Worm (Caenorhabditis elegans) whole organism, late embryonic: ENCODE results near the gene C33F10.11.
"Not testable (repeated sequence)": the region's sequence is repeated elsewhere in the genome, so short reads cannot be mapped to it uniquely, and the experiment has no call there.

Experiments used
- C08G9.2 ChIP-seq: sonication (generic microtip); optimal IDR thresholded peaks from 2 replicates; lab custom pipeline; 2016; ENCODE audit warnings: mild to moderate bottlenecking, missing genetic modification characterization, moderate library complexity, missing compliant biosample characterization
- F13H6.1 ChIP-seq: sonication (generic microtip); optimal IDR thresholded peaks from 2 replicates; lab custom pipeline; 2016; ENCODE audit warnings: missing genetic modification characterization, missing compliant biosample characterization
- K09A11.1 ChIP-seq: sonication (generic microtip); optimal IDR thresholded peaks from 2 replicates; lab custom pipeline; 2017; ENCODE audit warnings: antibody characterized with exemption, mild to moderate bottlenecking, missing genetic modification characterization, missing compliant biosample characterization; ENCODE audit not compliant: insufficient read depth
- ceh-2 ChIP-seq: sonication (generic microtip); optimal IDR thresholded peaks from 2 replicates; lab custom pipeline; 2016; ENCODE audit warnings: missing genotype, missing genetic modification characterization, missing compliant biosample characterization
- ceh-24 ChIP-seq: sonication (generic microtip); optimal IDR thresholded peaks from 2 replicates; lab custom pipeline; 2016; ENCODE audit warnings: mild to moderate bottlenecking, missing genetic modification characterization, missing compliant biosample characterization
- ceh-34 ChIP-seq: sonication (generic microtip); optimal IDR thresholded peaks from 2 replicates; lab custom pipeline; 2016; ENCODE audit warnings: mild to moderate bottlenecking, missing genetic modification characterization, missing compliant biosample characterization
- ceh-45 ChIP-seq: fragments of 200-800 bp; sonication (Bioruptor generic); IDR thresholded peaks from 2 replicates; pipeline ENCODE4 v1.3.6; 2022; ENCODE audit warnings: missing genetic modification reagents, missing genetic modification characterization, missing compliant biosample characterization
- ceh-6 ChIP-seq: fragments of 200-800 bp; sonication (Bioruptor generic); optimal IDR thresholded peaks from 2 replicates; lab custom pipeline; 2018; ENCODE audit warnings: mild to moderate bottlenecking, missing genetic modification characterization, missing compliant biosample characterization
- dmd-4 ChIP-seq: sonication (generic microtip); optimal IDR thresholded peaks from 2 replicates; lab custom pipeline; 2016; ENCODE audit warnings: borderline replicate concordance, missing genetic modification characterization, missing compliant biosample characterization
- dve-1 ChIP-seq: sonication (generic microtip); optimal IDR thresholded peaks from 2 replicates; lab custom pipeline; 2017; ENCODE audit warnings: antibody characterized with exemption, mild to moderate bottlenecking, missing genetic modification characterization, missing compliant biosample characterization
- ets-4 ChIP-seq: sonication (generic microtip); optimal IDR thresholded peaks from 2 replicates; lab custom pipeline; 2016; ENCODE audit warnings: missing genetic modification characterization, missing compliant biosample characterization
- fkh-6 ChIP-seq: sonication (generic microtip); optimal IDR thresholded peaks from 2 replicates; lab custom pipeline; 2016; ENCODE audit warnings: missing genetic modification characterization, missing compliant biosample characterization
- hlh-13 ChIP-seq: fragments of 200-800 bp; sonication (Bioruptor generic); optimal IDR thresholded peaks from 2 replicates; lab custom pipeline; 2018; ENCODE audit warnings: mild to moderate bottlenecking, missing genetic modification characterization, missing compliant biosample characterization
- hlh-8 ChIP-seq: sonication (generic microtip); optimal IDR thresholded peaks from 2 replicates; lab custom pipeline; 2016; ENCODE audit warnings: missing genotype, missing genetic modification characterization, missing compliant biosample characterization
- lin-11 ChIP-seq: fragments of 200-800 bp; sonication (Bioruptor generic); optimal IDR thresholded peaks from 2 replicates; lab custom pipeline; 2018; ENCODE audit warnings: mild to moderate bottlenecking, missing genetic modification characterization, missing compliant biosample characterization
- madf-2 ChIP-seq: sonication (generic microtip); optimal IDR thresholded peaks from 2 replicates; lab custom pipeline; 2017; ENCODE audit warnings: missing genetic modification characterization, missing compliant biosample characterization
- nfya-1 ChIP-seq: sonication (generic microtip); optimal IDR thresholded peaks from 2 replicates; lab custom pipeline; 2017; ENCODE audit warnings: missing genetic modification characterization, mild to moderate bottlenecking, missing compliant biosample characterization, antibody characterized with exemption, moderate library complexity
- pag-3 ChIP-seq: sonication (generic microtip); optimal IDR thresholded peaks from 2 replicates; lab custom pipeline; 2016; ENCODE audit warnings: missing compliant biosample characterization, missing genetic modification characterization, borderline replicate concordance
- pat-9 ChIP-seq: fragments of 200-800 bp; sonication (Bioruptor generic); optimal IDR thresholded peaks from 2 replicates; lab custom pipeline; 2018; ENCODE audit warnings: mild to moderate bottlenecking, missing genetic modification characterization, moderate library complexity, missing compliant biosample characterization
- sdc-2 ChIP-seq: sonication (generic microtip); optimal IDR thresholded peaks from 2 replicates; lab custom pipeline; 2016; ENCODE audit warnings: missing genotype, missing genetic modification characterization, missing compliant biosample characterization
- syd-9 ChIP-seq: sonication (generic microtip); optimal IDR thresholded peaks from 2 replicates; lab custom pipeline; 2016; ENCODE audit warnings: mild to moderate bottlenecking, missing genetic modification characterization, moderate library complexity, missing compliant biosample characterization
- tbx-2 ChIP-seq: sonication (generic microtip); optimal IDR thresholded peaks from 2 replicates; lab custom pipeline; 2016; ENCODE audit warnings: missing genetic modification characterization, missing compliant biosample characterization
- ttx-3 ChIP-seq: sonication (generic microtip); optimal IDR thresholded peaks from 2 replicates; lab custom pipeline; 2016; ENCODE audit warnings: missing genetic modification reagents, missing genetic modification characterization, missing compliant biosample characterization
- unc-55 ChIP-seq: sonication (generic microtip); optimal IDR thresholded peaks from 2 replicates; lab custom pipeline; 2017; ENCODE audit warnings: missing biosample characterization, missing genetic modification reagents, missing genetic modification characterization
- unc-86 ChIP-seq: sonication (generic microtip); optimal IDR thresholded peaks from 2 replicates; lab custom pipeline; 2016; ENCODE audit warnings: missing genetic modification characterization, missing compliant biosample characterization
- ztf-16 ChIP-seq: sonication (generic microtip); optimal IDR thresholded peaks from 2 replicates; lab custom pipeline; 2017; ENCODE audit warnings: missing genetic modification characterization, missing compliant biosample characterization

Gene C33F10.11

DNA sequence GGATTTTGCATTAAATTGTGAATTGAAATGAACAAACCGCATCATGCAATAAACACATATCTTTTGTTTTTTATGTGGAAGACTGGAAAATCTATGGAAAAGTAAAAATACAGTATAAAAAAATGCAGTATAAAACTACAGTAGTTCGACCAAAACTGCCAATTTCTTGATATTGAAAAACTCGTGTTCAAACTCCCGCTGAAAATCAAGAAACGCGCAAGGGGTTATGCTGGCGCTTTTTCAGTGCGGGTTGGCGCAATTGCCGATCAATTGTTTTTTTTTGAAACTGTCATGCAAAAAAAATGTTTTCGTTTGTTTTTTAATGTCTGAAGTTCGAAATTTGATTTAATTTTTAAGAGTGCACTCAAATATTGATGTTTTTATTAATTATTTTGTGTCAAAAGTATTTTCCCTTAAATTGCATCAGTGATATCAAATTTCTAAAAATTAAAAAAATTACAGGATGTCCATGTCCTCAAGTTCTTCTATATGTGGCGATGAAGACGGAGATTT is 17.0 kb upstream of the C33F10.11 start, which contains the start of gene dnj-9 (continued):
- TF ChIP-seq unc-86 (peak; percentile 68), dmd-4 (tag; lab: Kevin White, UChicago) (no peak), ets-4 (peak; percentile 6), tbx-2 (peak; percentile 70), ceh-2 (peak; percentile 29), ceh-45 (GFP tag; lab: Robert Waterston, UW) (no peak), nfya-1 (peak; percentile 78), syd-9 (tag; lab: Kevin White, UChicago) (peak; percentile 13), sdc-2 (tag; lab: Kevin White, UChicago) (peak; percentile 10), madf-2 (peak; percentile 26), dve-1 (peak; percentile 46), lin-11 (tag; lab: Kevin White, UChicago) (peak; percentile 57), ztf-16 (tag; lab: Kevin White, UChicago) (peak; percentile 32), ceh-6 (GFP tag; lab: Kevin White, UChicago) (peak; percentile 43), K09A11.1 (tag; lab: Kevin White, UChicago) (peak; percentile 28), F13H6.1 (tag; lab: Kevin White, UChicago) (no peak)

DNA sequence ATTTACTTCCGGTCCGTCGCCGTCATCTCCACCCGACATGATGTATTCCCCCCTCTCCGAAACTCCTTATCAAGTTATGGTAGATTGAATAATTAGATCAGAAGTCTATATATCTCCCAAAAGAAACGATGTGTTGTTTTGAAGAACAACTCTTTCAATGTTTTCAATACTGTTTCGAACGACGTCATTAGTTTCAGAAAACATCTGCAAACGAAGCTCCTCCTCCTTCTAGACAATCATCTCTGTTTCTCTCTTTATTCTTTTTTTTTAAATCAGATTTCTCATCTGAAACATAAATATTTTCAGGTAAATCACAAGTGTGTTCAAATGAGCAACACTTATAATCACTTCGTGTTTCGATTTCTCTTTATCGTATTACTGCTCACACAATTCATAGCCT is 15.2 kb upstream of the C33F10.11 start, which contains the start of gene T23B7.3:
TSS of gene T23B7.3 (plus strand) at position 301 of the 400 bp plus-strand sequence.
- no peak for TF ChIP-seq ets-4
- no peak for TF ChIP-seq hlh-13
- TF ChIP-seq unc-86 = no peak
- TF ChIP-seq pat-9 (tag; lab: Kevin White, UChicago) = no peak
- no peak for TF ChIP-seq ttx-3
- no peak for TF ChIP-seq ceh-24

DNA sequence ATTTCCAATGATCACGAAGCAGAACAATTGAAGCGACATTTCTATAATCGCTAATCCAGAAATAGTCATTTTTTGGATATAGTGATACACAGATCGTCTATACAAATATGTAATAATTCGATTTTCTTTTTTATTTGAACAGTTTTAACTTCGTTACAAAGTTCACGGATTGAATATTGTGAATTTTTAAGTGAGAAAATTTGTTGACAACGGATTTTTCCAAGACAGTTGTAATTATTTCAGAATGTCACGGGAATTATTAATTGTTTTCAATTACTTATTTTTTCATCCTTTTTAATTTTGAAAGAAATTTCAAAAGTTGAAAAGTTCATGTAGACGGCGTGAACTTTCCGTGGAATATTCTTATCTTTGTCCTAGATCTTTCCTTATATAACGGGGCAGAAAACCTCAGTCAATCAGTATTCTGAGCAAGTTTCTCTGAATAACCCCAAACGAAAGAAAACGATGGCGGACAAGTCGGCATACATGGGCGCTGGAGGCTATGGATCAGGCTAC is 7.5 kb upstream of the C33F10.11 start, which contains the start of the genes T23B7.2 and nspd-4:
TSS of gene T23B7.2 (minus strand) at position 101 of the 516 bp plus-strand sequence.
TSS of gene nspd-4 (plus strand) at position 466 of the 516 bp plus-strand sequence.
- not testable (repeated sequence) for TF ChIP-seq pag-3, K09A11.1, fkh-6 (tag; lab: Kevin White, UChicago)

DNA sequence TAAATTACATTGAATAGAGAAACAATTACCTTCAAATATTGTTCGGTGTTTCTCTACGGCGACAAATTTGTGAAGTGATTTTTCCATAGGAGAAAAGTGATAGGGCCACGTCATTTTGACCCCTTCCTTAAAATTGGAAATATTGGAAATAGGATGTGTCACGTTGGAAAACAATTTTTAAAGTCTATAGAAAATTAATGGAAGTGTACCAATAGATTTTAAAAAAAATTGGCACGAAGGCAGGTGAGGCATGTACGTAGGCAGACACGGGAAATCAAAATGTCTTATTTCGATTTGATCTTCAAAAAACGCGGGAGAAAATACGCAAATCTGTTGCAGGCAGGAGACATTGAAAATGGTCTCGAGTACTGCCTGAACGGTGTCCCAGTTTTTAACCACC is 3.0 kb upstream of the C33F10.11 start, which contains the start of gene C33F10.12:
TSS of gene C33F10.12 (minus strand) at position 101 of the 400 bp plus-strand sequence.
- TF ChIP-seq ceh-45 (GFP tag; lab: Robert Waterston, UW) = no peak

DNA sequence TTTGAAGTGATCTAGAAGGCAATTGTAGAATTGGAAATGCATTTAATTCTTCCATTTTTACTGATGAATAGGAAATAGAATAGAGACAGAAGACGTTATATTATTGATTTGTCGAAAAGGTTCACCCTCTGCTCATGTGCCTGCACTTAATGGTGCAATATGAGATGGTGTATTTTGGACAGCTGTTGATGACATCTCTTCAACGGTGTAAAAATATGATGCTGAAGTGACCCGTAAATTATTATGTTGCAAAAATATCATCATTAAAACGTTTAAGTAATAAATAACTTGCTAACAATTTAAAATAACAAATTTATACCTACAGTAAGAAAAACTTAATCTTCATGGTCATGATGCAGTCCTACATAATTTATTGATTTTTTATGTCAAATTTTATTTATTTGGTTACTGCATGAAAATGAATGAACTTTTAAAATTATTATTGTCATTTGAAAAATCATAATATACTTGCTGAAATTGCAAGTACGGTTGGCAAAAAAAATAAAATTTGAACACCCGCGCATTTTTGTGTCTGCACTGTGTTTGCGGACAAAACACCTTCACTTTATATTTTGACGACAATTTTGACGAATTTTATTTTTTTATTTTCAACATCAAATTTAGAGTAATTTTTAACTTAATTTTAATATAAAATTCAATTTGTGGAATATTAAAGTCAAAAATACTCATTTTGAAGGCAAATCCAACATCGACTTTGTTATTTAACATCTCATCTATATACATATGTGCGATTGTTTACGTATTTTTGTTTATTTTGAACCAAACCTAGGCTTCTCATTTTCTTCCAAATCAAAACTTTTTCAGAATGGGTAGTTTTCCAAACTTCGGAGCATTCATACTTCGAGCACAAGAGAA is 6.7 kb downstream of the C33F10.11 start, which contains the start of the genes fbxb-88 and tbck-1:
TSS of gene fbxb-88 (minus strand) at position 151 of the 876 bp plus-strand sequence.
TSS of gene tbck-1 (plus strand) at position 826 of the 876 bp plus-strand sequence.
- TF ChIP-seq lin-11 (tag; lab: Kevin White, UChicago) (no peak), unc-55 (GFP tag; lab: Kevin White, UChicago) (peak; percentile 68), ceh-34 (tag; lab: Kevin White, UChicago) (peak; percentile 0)

DNA sequence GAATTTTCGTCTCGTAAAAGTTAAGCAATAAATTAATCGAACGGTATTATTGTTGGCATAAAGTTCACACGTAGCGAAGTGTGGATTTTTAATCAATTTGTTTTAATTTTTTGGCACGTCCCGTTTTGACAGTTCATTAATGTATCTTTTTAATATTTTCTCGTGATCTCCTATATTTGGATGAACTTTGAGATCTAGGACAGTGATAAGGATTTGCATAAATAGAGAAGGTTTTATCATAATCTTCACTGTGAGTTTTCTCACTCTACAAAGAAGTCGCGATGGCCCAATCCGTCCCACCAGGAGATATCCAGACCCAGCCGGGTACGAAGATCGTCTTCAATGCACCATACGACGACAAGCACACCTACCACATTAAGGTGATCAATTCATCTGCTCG is 9.5 kb downstream of the C33F10.11 start, which contains the start of the genes C33F10.8 and msp-40:
TSS of gene C33F10.8 (minus strand) at position 101 of the 400 bp plus-strand sequence.
TSS of gene msp-40 (plus strand) at position 282 of the 400 bp plus-strand sequence.
- not testable (repeated sequence) for TF ChIP-seq ttx-3; C08G9.2 (tag; lab: Kevin White, UChicago); hlh-8 (tag; lab: Kevin White, UChicago)
- TF ChIP-seq, all 69 proteins: peak for 0; not testable (repeated sequence) for 69
